Fruit fly (Drosophila melanogaster): ENCODE measurements around the gene pr.

- TF ChIP-seq usp (GFP tag; optimal IDR thresholded peaks at IDR 0.05) (no peak), psq (optimal IDR thresholded peaks at IDR 0.05) (no peak), CG8478 (optimal IDR thresholded peaks at IDR 0.05) (no peak), EcR (GFP tag; optimal IDR thresholded peaks at IDR 0.05) (no peak), Dll (optimal IDR thresholded peaks at IDR 0.05) (no peak), pan (optimal IDR thresholded peaks at IDR 0.05) (no peak)
These were observed 22.9 kb upstream of the pr start for dm6 chr2L:20098194-20098593.

All from whole organism.